Worm (Caenorhabditis elegans) whole organism, L1 larva: ENCODE results near the gene dcn-1.
A peak's percentile ranks its signal among the peaks of the same experiment; 100 is the strongest.

Source experiments
- C04F5.9 ChIP-seq: sonication (generic microtip); optimal IDR thresholded peaks from 2 replicates; lab custom pipeline; 2016; ENCODE audit warnings: missing genetic modification characterization, missing compliant biosample characterization
- C16A3.4 ChIP-seq: fragments of 150-350 bp; optimal IDR thresholded peaks from 2 replicates; lab custom pipeline; 2014; ENCODE audit warnings: missing biosample characterization, missing genetic modification characterization
- Y116A8C.19 ChIP-seq: sonication (generic microtip); optimal IDR thresholded peaks from 2 replicates; lab custom pipeline; 2016; ENCODE audit warnings: missing compliant biosample characterization, missing genetic modification characterization, borderline replicate concordance
- aha-1 ChIP-seq: fragments of 150-350 bp; optimal IDR thresholded peaks from 2 replicates; lab custom pipeline; 2014; ENCODE audit warnings: missing biosample characterization, missing genetic modification characterization
- ceh-88 ChIP-seq: fragments of 200-800 bp; sonication (Bioruptor generic); IDR thresholded peaks from 2 replicates; pipeline ENCODE4 v1.3.6; 2022; ENCODE audit warnings: missing genetic modification characterization, missing compliant biosample characterization
- dsc-1 ChIP-seq: sonication (generic microtip); optimal IDR thresholded peaks from 2 replicates; lab custom pipeline; 2016; ENCODE audit warnings: mild to moderate bottlenecking, missing genetic modification characterization, missing compliant biosample characterization
- efl-1 ChIP-seq, 4 experiments: fragments of 150-350 bp; optimal IDR thresholded peaks in 3 of 4; peaks in 1 of 4; 1 replicate in 1 of 4; 2 replicates in 3 of 4; lab custom pipeline; 2014; ENCODE audit warnings: missing biosample characterization in 2 of 4, missing genetic modification characterization in 2 of 4, missing genetic modification reagents in 2 of 4
- egl-13 ChIP-seq: sonication (generic microtip); optimal IDR thresholded peaks from 2 replicates; lab custom pipeline; 2016; ENCODE audit warnings: missing genotype, missing genetic modification reagents, missing genetic modification characterization, missing compliant biosample characterization
- egl-27 ChIP-seq, 2 experiments: fragments of 150-350 bp in 1 of 2; sonication (generic microtip); optimal IDR thresholded peaks; 3 replicates each; lab custom pipeline; 2017 to 2018; ENCODE audit warnings: missing biosample characterization in 2 of 2, missing genetic modification characterization in 2 of 2, missing genetic modification reagents in 2 of 2
- elt-2 ChIP-seq: sonication (generic microtip); optimal IDR thresholded peaks from 2 replicates; lab custom pipeline; 2016; ENCODE audit warnings: missing genetic modification characterization, mild to moderate bottlenecking, inconsistent platforms, missing compliant biosample characterization, missing genetic modification reagents
- elt-3 ChIP-seq, 6 experiments: fragments of 150-350 bp in 1 of 6; sonication (generic microtip); optimal IDR thresholded peaks; 2 replicates each; lab custom pipeline; 2017 to 2018; ENCODE audit warnings: missing biosample characterization in 6 of 6, missing genetic modification characterization in 6 of 6, inconsistent platforms in 1 of 6
- fkh-10 ChIP-seq: sonication (generic microtip); optimal IDR thresholded peaks from 2 replicates; lab custom pipeline; 2017; ENCODE audit warnings: missing biosample characterization, missing genetic modification reagents, missing genetic modification characterization
- fos-1 ChIP-seq: fragments of 150-350 bp; optimal IDR thresholded peaks from 2 replicates; lab custom pipeline; 2014; ENCODE audit warnings: missing biosample characterization, missing genetic modification characterization
- grh-1 ChIP-seq: fragments of 200-800 bp; sonication (Bioruptor generic); IDR thresholded peaks from 2 replicates; pipeline ENCODE4 v1.3.6; 2022; ENCODE audit warnings: missing genetic modification reagents, missing genetic modification characterization, missing compliant biosample characterization
- hlh-17 ChIP-seq: fragments of 200-800 bp; sonication (Bioruptor generic); optimal IDR thresholded peaks from 2 replicates; lab custom pipeline; 2018; ENCODE audit warnings: missing genetic modification characterization, mild to moderate bottlenecking, missing compliant biosample characterization, moderate library complexity, borderline replicate concordance
- hpl-2 ChIP-seq: fragments of 150-350 bp; optimal IDR thresholded peaks from 2 replicates; lab custom pipeline; 2014; ENCODE audit warnings: missing biosample characterization, missing genetic modification reagents, missing genetic modification characterization
- irx-1 ChIP-seq: sonication (generic microtip); optimal IDR thresholded peaks from 2 replicates; lab custom pipeline; 2016; ENCODE audit warnings: missing genetic modification characterization, missing compliant biosample characterization
- jun-1 ChIP-seq: fragments of 150-350 bp; optimal IDR thresholded peaks from 2 replicates; lab custom pipeline; 2014; ENCODE audit warnings: missing biosample characterization, missing genetic modification reagents, missing genetic modification characterization
- lin-14 ChIP-seq: fragments of 200-800 bp; sonication (Bioruptor generic); optimal IDR thresholded peaks from 2 replicates; lab custom pipeline; 2018; ENCODE audit warnings: mild to moderate bottlenecking, missing genetic modification characterization, moderate library complexity, missing compliant biosample characterization
- lir-3 ChIP-seq: sonication (generic microtip); optimal IDR thresholded peaks from 2 replicates; lab custom pipeline; 2016; ENCODE audit warnings: mild to moderate bottlenecking, missing genetic modification characterization, moderate library complexity, missing compliant biosample characterization; ENCODE audit not compliant: poor library complexity
- mab-9 ChIP-seq: fragments of 200-800 bp; sonication (Bioruptor generic); IDR thresholded peaks from 2 replicates; pipeline ENCODE4 v1.3.6; 2022; ENCODE audit warnings: missing genetic modification reagents, missing genetic modification characterization, missing compliant biosample characterization
- mdl-1 ChIP-seq, 2 experiments: fragments of 150-350 bp; optimal IDR thresholded peaks; 2 replicates each; lab custom pipeline; 2014 to 2017; ENCODE audit warnings: missing biosample characterization in 2 of 2, missing genetic modification characterization in 2 of 2, inconsistent platforms in 1 of 2
- mep-1 ChIP-seq: fragments of 150-350 bp; optimal IDR thresholded peaks from 2 replicates; lab custom pipeline; 2014; ENCODE audit warnings: missing biosample characterization, missing genetic modification characterization
- nhr-12 ChIP-seq: sonication (generic microtip); optimal IDR thresholded peaks from 2 replicates; lab custom pipeline; 2017; ENCODE audit warnings: missing biosample characterization, missing genetic modification characterization
- nhr-19 ChIP-seq: fragments of 200-800 bp; sonication (Bioruptor generic); conservative IDR thresholded peaks from 2 replicates; pipeline ENCODE4 v1.3.6; 2022; ENCODE audit warnings: missing genetic modification characterization, missing compliant biosample characterization
- nhr-237 ChIP-seq: fragments of 150-350 bp; optimal IDR thresholded peaks from 2 replicates; lab custom pipeline; 2014; ENCODE audit warnings: missing biosample characterization, missing genetic modification characterization
- nhr-47 ChIP-seq: sonication (generic microtip); optimal IDR thresholded peaks from 2 replicates; lab custom pipeline; 2016; ENCODE audit warnings: mild to moderate bottlenecking, missing genetic modification characterization, moderate library complexity, missing compliant biosample characterization
- nhr-71 ChIP-seq: sonication (generic microtip); optimal IDR thresholded peaks from 2 replicates; lab custom pipeline; 2016; ENCODE audit warnings: mild to moderate bottlenecking, missing genetic modification characterization, moderate library complexity, missing compliant biosample characterization
- nhr-76 ChIP-seq: sonication (generic microtip); optimal IDR thresholded peaks from 2 replicates; lab custom pipeline; 2017; ENCODE audit warnings: missing biosample characterization, missing genetic modification characterization
- nhr-90 ChIP-seq: sonication (generic microtip); optimal IDR thresholded peaks from 2 replicates; lab custom pipeline; 2016; ENCODE audit warnings: mild to moderate bottlenecking, missing genetic modification characterization, missing compliant biosample characterization; ENCODE audit not compliant: poor library complexity
- pax-3 ChIP-seq: fragments of 200-800 bp; sonication (Bioruptor generic); optimal IDR thresholded peaks from 2 replicates; lab custom pipeline; 2018; ENCODE audit warnings: mild to moderate bottlenecking, missing genetic modification characterization, moderate library complexity, missing compliant biosample characterization
- rnt-1 ChIP-seq: sonication (generic microtip); optimal IDR thresholded peaks from 2 replicates; lab custom pipeline; 2016; ENCODE audit warnings: mild to moderate bottlenecking, missing genetic modification characterization, moderate library complexity, missing compliant biosample characterization
- skn-1 ChIP-seq: fragments of 150-350 bp; optimal IDR thresholded peaks from 2 replicates; lab custom pipeline; 2014; ENCODE audit warnings: missing biosample characterization, missing genetic modification characterization
- snpc-4 ChIP-seq: fragments of 150-350 bp; optimal IDR thresholded peaks from 2 replicates; lab custom pipeline; 2014; ENCODE audit warnings: missing biosample characterization, missing genetic modification characterization
- snu-23 ChIP-seq: sonication (generic microtip); optimal IDR thresholded peaks from 2 replicates; lab custom pipeline; 2016; ENCODE audit warnings: missing genetic modification characterization, missing compliant biosample characterization
- sptf-1 ChIP-seq: fragments of 150-350 bp; optimal IDR thresholded peaks from 2 replicates; lab custom pipeline; 2014; ENCODE audit warnings: missing biosample characterization, missing genetic modification characterization
- tbx-2 ChIP-seq: sonication (generic microtip); optimal IDR thresholded peaks from 2 replicates; lab custom pipeline; 2016; ENCODE audit warnings: missing genetic modification characterization, missing compliant biosample characterization
- tlp-1 ChIP-seq: fragments of 150-350 bp; optimal IDR thresholded peaks from 2 replicates; lab custom pipeline; 2014; ENCODE audit warnings: missing biosample characterization, missing genetic modification characterization
- unc-30 ChIP-seq: sonication (generic microtip); optimal IDR thresholded peaks from 2 replicates; lab custom pipeline; 2017; ENCODE audit warnings: missing biosample characterization, missing genetic modification characterization
- vab-15 ChIP-seq: sonication (generic microtip); optimal IDR thresholded peaks from 2 replicates; lab custom pipeline; 2017; ENCODE audit warnings: missing genotype, mild to moderate bottlenecking, missing genetic modification characterization, missing compliant biosample characterization
- ztf-11 ChIP-seq, 2 experiments: sonication (generic microtip); optimal IDR thresholded peaks; 2 replicates each; lab custom pipeline; 2016 to 2017; ENCODE audit warnings: missing genetic modification characterization in 2 of 2, missing biosample characterization in 1 of 2, missing compliant biosample characterization in 1 of 2
- ztf-4 ChIP-seq: fragments of 150-350 bp; optimal IDR thresholded peaks from 2 replicates; lab custom pipeline; 2014; ENCODE audit warnings: missing biosample characterization, missing genetic modification characterization

dcn-1 gene

ce11 chrIII:4275704-4276103, 38.0 kb upstream of the dcn-1 start (continued):
- TF ChIP-seq aha-1 (tag; lab: Kevin White, UChicago) (no peak), elt-2 (tag; lab: Kevin White, UChicago) (no peak), ztf-4 (tag; lab: Kevin White, UChicago) (no peak), mdl-1 (tag; optimal IDR thresholded peaks at IDR 0.05; lab: Kevin White, UChicago) (no peak)

ce11 chrIII:4276277-4276676, 37.4 kb upstream of the dcn-1 start:
- TF ChIP-seq fos-1 (no peak), egl-27 (tag; optimal IDR thresholded peaks at IDR 0.05; lab: Kevin White, UChicago) (no peak), egl-13 (tag; lab: Kevin White, UChicago) (no peak), lir-3 (no peak), elt-3 (tag; optimal IDR thresholded peaks at IDR 0.05; lab: Kevin White, UChicago) (no peak), ztf-11 (tag; optimal IDR thresholded peaks at IDR 0.05; lab: Kevin White, UChicago) (no peak), sptf-1 (tag; lab: Kevin White, UChicago) (no peak), mab-9 (no peak)
- TF ChIP-seq, all 84 proteins: peak for 0

DNA sequence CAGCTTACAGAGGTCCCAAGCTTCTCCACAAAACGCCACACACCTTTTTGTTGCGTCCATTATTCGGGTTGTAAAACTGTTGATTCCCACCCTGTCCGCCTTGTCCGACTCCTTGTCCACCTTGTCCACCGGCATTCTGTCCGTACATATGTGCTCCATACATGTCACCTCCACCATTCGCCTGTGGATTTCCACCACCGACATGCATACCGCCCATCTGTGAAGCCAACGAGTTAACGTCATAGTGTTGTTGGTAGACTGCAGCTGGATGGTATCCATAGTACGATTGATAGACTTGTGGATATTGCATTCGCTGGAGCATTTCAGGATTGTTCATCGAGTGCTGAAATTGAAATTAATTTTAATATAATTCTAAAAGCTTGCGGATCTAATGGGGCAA, 36.0 kb upstream of the dcn-1 start:
- TF ChIP-seq fos-1 (no peak), unc-30 (tag; lab: Kevin White, UChicago) (no peak), ztf-11 (tag; optimal IDR thresholded peaks at IDR 0.05; lab: Kevin White, UChicago) (no peak), mab-9 (no peak), Y116A8C.19 (no peak), pax-3 (tag; lab: Kevin White, UChicago) (no peak), tbx-2 (tag; lab: Kevin White, UChicago) (no peak), nhr-12 (tag; lab: Kevin White, UChicago) (no peak), vab-15 (tag; lab: Kevin White, UChicago) (no peak), dsc-1 (tag; lab: Kevin White, UChicago) (no peak), hpl-2 (GFP tag; lab: Kevin White, UChicago) (no peak), mep-1 (tag; lab: Kevin White, UChicago) (no peak), nhr-71 (tag; lab: Kevin White, UChicago) (no peak), hlh-17 (no peak), lir-3 (no peak), elt-2 (tag; lab: Kevin White, UChicago) (no peak), nhr-19 (GFP tag; lab: Robert Waterston, UW) (no peak), ztf-4 (tag; lab: Kevin White, UChicago) (no peak)
- TF ChIP-seq, all 84 proteins: peak for 0

DNA sequence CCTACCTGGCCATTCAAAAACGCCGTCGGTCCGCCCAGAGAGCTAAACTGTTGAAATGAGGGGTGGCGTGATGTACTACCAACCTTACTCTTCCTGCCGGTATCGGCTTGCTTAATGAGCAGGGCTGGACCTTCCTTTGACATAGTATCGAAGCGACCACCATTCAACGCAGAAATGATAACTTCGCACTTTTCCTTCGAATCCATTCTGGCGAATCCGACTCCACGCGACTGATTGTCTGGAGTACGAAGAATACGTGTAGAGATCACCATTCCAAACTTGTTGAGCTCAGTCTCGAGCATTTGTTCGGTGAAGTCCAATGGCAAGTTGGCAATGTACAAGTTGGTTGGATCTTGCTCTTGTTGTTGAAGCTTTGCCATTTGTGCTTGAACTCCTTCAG, 35.5 kb upstream of the dcn-1 start:
- TF ChIP-seq efl-1 (optimal IDR thresholded peaks at IDR 0.05; lab: Kevin White, UChicago) (no peak), efl-1 (GFP tag; optimal IDR thresholded peaks at IDR 0.05 in 1 of 2; lab: Kevin White, UChicago) (peak in 1 of 2 experiments; percentile 92), nhr-90 (tag; lab: Kevin White, UChicago) (no peak)

- TF ChIP-seq hpl-2 (GFP tag; lab: Kevin White, UChicago) (no peak), ceh-88 (GFP tag; lab: Robert Waterston, UW) (no peak; the same call in 1 of the 2 replicates), irx-1 (tag; lab: Kevin White, UChicago) (no peak), grh-1 (GFP tag; lab: Robert Waterston, UW) (0 out of 2 replicates have a peak, but pooled peaks have one; percentile 3), nhr-76 (no peak), Y116A8C.19 (no peak), tlp-1 (no peak), fkh-10 (no peak), snpc-4 (no peak), unc-30 (tag; lab: Kevin White, UChicago) (no peak), nhr-47 (tag; lab: Kevin White, UChicago) (peak; percentile 32), nhr-71 (tag; lab: Kevin White, UChicago) (peak; percentile 68), jun-1 (tag; lab: Kevin White, UChicago) (no peak), dsc-1 (tag; lab: Kevin White, UChicago) (peak; percentile 22), skn-1 (tag; lab: Kevin White, UChicago) (no peak), C04F5.9 (tag; lab: Kevin White, UChicago) (no peak), snu-23 (GFP tag; lab: Kevin White, UChicago) (peak; percentile 43), nhr-237 (tag; lab: Kevin White, UChicago) (no peak), lin-14 (GFP tag; lab: Kevin White, UChicago) (peak; percentile 70), C16A3.4 (tag; lab: Kevin White, UChicago) (no peak), rnt-1 (tag; lab: Kevin White, UChicago) (peak; percentile 41)
Measured at ce11 chrIII:4280215-4281173, 33.2 kb upstream of the dcn-1 start, which contains the start of gene sup-26. sup-26 (minus strand) TSS chrIII:4280224.
